Fruit fly (Drosophila melanogaster) Kc167 (cell line): ENCODE measurements around the gene CG2218.

Source experiments
- Myc ChIP-seq: fragments of >200 bp; optimal IDR thresholded peaks from 2 replicates; lab custom pipeline; 2017; ENCODE audit warnings: missing external identifiers
- Sin3A ChIP-seq: fragments of >200 bp; optimal IDR thresholded peaks from 2 replicates; lab custom pipeline; 2018; ENCODE audit warnings: missing external identifiers
- h ChIP-seq: fragments of >200 bp; optimal IDR thresholded peaks from 3 replicates; lab custom pipeline; 2018; ENCODE audit warnings: missing external identifiers
- insv ChIP-seq: fragments of >200 bp; optimal IDR thresholded peaks from 3 replicates; lab custom pipeline; 2018; ENCODE audit warnings: missing external identifiers
- psq ChIP-seq: fragments of >200 bp; optimal IDR thresholded peaks from 2 replicates; lab custom pipeline; 2017; ENCODE audit warnings: missing external identifiers
- ttk ChIP-seq: sonication (Bioruptor generic); optimal IDR thresholded peaks from 2 replicates; lab custom pipeline; 2017; ENCODE audit warnings: missing external identifiers

The CG2218 gene

DNA sequence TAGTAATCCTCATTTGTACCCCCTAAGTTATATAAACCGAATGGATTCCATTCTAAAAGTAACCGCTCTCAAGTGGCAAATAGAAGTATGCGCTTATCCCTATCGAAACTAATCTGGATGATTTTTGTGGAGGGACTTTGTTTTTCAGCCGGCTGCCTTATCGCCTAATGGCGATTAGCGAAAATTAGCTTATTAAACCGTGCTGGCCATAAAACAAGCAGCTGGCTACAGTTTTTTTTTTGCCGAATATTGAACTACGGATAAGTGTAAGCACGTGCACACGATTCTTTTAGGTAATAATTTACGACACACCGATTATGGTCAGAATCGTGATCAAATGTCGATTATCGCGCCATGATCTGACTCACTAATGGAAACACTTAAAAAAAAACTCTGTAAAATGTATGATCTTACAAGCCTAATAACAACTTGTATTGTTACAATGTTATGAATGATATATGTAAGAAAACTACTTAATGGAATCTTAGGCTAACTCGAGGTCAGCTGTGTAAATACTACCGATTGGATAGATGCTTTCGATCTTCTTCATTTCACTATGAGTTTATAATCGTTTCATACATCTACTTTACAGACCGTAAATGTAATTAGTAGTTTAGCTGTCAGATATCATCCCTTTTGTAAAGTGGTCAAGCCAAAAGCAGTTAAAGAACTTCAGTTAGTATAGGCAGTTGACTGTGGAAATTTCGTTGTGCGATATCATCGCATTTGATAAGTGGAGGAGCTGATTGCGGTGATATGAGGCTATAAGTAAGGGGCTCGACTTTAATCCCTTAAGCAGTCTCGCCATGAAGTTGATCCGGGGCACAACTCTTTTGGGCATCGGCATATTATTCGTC, 3.4 kb upstream of the CG2218 start, which contains the start of gene CG15534:
Gene CG15534 (plus strand): TSS at position 807 of the 857 bp plus-strand sequence.
- TF ChIP-seq psq (lab: Kevin White, UChicago), result no peak
- no peak for TF ChIP-seq ttk (lab: Kevin White, UChicago)
- no peak for TF ChIP-seq Myc (lab: Kevin White, UChicago)
- TF ChIP-seq Sin3A, result no peak
- TF ChIP-seq h (lab: Kevin White, UChicago), result no peak
- no peak for TF ChIP-seq insv (lab: Kevin White, UChicago)

DNA sequence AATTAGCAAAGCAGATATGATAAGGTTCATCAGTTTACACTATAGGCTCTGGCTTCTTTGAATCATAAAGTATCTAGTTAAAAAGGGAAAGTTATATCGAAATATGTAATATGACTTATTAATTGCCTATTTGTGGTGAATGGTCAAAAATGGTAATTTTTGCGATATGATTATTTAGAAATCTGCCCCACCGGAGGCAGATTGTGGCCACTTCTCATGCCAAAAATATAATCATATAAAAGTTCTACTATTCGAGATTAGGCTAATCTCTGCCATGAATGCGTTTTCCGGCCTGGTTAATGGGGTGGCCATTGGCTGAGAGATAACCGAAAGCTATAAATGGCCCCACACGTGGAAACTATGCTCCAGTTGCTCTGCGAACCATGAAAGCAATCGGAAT, 383 bp upstream of the CG2218 start, which contains the start of gene CG15533:
Gene CG15533 (plus strand): TSS at position 362 of the 400 bp plus-strand sequence.
- no peak for TF ChIP-seq insv (lab: Kevin White, UChicago)
- no peak for TF ChIP-seq psq (lab: Kevin White, UChicago)
- TF ChIP-seq ttk (lab: Kevin White, UChicago), result no peak
- no peak for TF ChIP-seq Myc (lab: Kevin White, UChicago)
- no peak for TF ChIP-seq h (lab: Kevin White, UChicago)
- TF ChIP-seq Sin3A, result no peak

DNA sequence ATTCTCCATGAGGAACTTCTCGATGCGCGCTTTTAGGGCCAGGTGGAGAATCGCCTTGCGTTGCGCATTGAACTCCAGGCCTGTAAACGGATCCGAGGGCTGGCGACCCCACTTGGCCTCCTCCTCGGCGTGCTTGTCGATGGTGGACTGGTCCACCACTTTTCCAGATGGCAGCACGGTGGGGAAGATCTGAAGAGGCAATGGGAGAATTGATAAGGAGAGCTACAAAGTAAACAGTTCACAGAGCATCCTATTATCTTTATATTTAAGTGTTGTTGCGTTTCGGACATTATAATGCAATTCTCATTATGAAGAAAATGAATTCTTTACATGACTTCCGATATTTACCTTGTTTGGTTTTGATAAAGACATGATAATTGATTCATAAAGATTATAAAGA, 1.4 kb downstream of the CG2218 start:
- no peak for TF ChIP-seq h (lab: Kevin White, UChicago)
- no peak for TF ChIP-seq Sin3A
- TF ChIP-seq Myc (lab: Kevin White, UChicago), result no peak
- no peak for TF ChIP-seq insv (lab: Kevin White, UChicago)
- TF ChIP-seq psq (lab: Kevin White, UChicago), result no peak
- TF ChIP-seq ttk (lab: Kevin White, UChicago), result no peak

DNA sequence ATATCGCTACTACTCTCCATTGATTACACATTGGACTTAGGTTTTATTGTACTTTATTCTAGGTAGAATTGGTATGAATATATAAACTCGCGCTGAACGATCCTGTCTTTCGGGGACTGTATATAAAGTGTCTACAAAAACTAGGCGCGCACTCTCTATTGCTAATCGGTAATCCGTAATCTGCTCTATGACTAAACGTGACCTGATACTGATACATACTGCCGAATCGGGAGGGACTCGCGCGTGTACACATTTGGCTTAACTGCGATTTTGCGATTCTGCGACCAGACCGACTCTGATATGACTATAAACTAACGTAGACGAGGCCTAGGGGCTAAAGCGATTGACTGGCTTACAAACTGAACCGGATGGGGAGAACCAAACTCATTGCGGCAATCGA, 2.5 kb downstream of the CG2218 start:
- no peak for TF ChIP-seq insv (lab: Kevin White, UChicago)
- TF ChIP-seq psq (lab: Kevin White, UChicago), result no peak
- no peak for TF ChIP-seq Myc (lab: Kevin White, UChicago)
- TF ChIP-seq Sin3A, result no peak
- no peak for TF ChIP-seq h (lab: Kevin White, UChicago)
- no peak for TF ChIP-seq ttk (lab: Kevin White, UChicago)

DNA sequence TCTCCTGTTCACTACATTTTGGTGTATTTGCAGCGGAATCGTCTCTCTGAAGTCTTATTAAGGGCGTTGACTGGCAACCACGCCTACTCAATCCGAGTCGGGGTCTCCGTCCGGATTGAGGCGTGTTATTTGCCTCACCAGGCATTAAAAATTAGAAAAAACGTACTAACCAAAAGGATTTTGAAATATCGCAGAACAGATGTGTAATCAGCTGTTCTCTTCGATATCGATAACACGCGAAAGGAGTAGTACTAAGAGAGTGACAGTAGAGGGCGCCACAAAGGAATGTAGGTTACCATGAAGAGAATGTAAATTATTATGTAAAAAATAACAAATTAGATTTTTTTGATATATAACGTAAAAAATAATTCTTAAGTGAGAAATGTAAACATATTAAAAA, 3.1 kb downstream of the CG2218 start, which contains the start of gene CG15536:
Gene CG15536 (minus strand): TSS at position 170 of the 400 bp plus-strand sequence.
- TF ChIP-seq Sin3A, result no peak

DNA sequence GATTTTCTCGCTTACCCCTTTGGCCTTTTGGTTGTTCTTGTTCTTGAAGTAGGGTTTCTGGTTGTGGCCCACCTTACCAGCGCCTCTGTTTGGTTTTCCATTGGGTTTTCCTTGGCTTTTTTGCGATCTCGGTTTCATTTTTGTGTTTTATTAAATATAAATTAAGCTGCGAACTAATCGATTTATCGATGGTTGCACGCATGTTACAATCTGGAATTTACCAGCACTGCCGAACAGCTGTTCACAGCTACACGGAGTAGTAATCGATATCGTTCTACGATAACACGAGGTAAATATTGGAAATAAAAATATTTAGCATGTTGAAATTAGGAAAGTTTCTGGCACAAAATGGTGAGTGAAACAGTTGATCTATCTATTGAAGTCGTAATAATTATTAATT, 4.4 kb downstream of the CG2218 start, which contains the start of the genes CG15535 and mRpS18C:
Gene CG15535 (minus strand): TSS at position 235 of the 400 bp plus-strand sequence.
Gene mRpS18C (plus strand): TSS at position 280 of the 400 bp plus-strand sequence.
- TF ChIP-seq ttk (lab: Kevin White, UChicago), result no peak
- TF ChIP-seq Sin3A, result no peak
- TF ChIP-seq h (lab: Kevin White, UChicago), result no peak
- no peak for TF ChIP-seq Myc (lab: Kevin White, UChicago)
- no peak for TF ChIP-seq psq (lab: Kevin White, UChicago)
- no peak for TF ChIP-seq insv (lab: Kevin White, UChicago)

DNA sequence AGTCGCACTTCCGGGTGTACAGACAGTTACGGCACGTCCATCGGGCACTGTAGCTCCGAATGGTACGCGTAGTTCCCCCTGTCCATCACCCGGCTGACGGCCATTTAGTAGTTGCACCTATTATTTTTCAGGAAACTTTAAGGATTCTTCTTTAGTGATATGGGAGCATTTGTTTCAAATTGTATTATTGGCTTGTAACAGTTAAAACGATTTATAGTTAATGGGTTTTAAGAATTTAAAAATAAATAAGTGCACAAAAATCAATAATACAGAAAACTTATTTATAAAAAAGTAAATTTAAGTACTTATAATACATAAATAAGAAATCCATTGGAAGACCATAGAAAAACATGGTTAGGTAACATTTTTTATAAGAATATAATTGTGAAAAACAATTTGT, 5.2 kb downstream of the CG2218 start, which contains the start of the genes CG2217 and CG42740:
Gene CG2217 (minus strand): TSS at position 101 of the 400 bp plus-strand sequence.
Gene CG42740 (minus strand): TSS at position 101 of the 400 bp plus-strand sequence.
- TF ChIP-seq Sin3A, result no peak
- TF ChIP-seq insv (lab: Kevin White, UChicago), result no peak
- no peak for TF ChIP-seq h (lab: Kevin White, UChicago)
- TF ChIP-seq Myc (lab: Kevin White, UChicago), result no peak
- no peak for TF ChIP-seq psq (lab: Kevin White, UChicago)

DNA sequence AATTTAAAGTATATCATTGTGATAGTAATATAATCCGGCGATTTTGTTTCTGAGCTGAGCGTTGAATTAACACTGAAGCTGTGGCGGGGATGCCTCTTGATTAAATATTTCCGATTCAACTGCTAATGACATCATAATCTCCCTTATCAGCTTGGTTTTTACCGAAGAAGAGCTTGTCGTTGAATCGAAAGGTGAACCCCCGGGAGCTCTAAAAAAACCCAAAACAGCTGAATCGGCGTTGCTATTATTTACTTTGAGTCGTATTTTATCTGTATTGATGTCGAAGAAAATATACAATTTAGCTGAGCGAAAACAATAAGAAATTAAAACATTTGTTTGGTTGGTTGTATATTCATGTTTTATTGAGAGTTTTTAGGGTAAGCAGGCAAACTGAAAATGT, 8.9 kb downstream of the CG2218 start:
- TF ChIP-seq Sin3A (no peak), h (lab: Kevin White, UChicago) (no peak), insv (lab: Kevin White, UChicago) (no peak), Myc (lab: Kevin White, UChicago) (no peak), ttk (lab: Kevin White, UChicago) (no peak), psq (lab: Kevin White, UChicago) (no peak)

DNA sequence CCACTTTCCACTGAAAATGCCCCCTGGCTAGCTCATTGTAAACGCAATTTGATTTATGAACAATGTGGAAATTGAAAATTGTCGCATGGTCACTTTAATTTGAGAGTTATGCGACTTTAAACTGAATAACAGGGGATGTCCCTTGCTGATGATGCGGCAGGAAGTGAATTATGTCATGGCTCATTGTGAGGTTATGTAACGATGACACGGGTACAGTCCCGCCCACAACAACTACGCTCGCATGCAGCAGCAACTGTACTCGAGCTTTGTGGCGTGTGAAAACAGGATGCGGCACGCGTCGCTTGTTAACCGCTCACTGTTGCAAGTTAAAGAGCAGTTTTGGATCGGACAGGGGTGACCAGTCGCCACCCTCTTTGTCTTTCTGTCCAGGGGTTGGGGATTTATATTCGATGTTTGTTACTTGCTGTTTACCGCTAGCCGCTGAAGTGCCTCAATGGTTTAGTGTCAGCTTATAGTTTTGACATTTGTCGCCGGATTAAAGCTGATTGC, 11.3 kb downstream of the CG2218 start:
- no peak for TF ChIP-seq ttk (lab: Kevin White, UChicago)
- TF ChIP-seq psq (lab: Kevin White, UChicago), result no peak
- TF ChIP-seq h (lab: Kevin White, UChicago), result no peak
- TF ChIP-seq Myc (lab: Kevin White, UChicago), result no peak
- TF ChIP-seq Sin3A, result no peak
- no peak for TF ChIP-seq insv (lab: Kevin White, UChicago)

DNA sequence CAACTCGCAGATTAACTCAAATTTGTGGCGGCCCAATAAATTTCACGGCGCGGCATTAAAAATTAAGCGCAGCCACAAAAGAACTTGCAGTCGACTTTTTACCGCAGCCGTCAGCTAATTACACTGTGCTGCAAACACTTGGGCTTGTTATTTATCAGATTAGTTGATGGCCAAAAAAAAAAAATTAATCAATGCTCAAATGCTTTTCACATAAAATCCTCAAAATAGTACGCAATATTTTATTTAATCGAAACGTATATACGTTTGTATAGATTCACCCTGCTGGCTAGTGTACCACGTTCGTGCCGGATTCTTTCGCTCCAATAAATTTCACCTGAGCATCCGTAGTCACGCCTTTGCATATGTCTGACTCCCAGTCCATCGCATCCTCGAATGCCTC, 14.3 kb downstream of the CG2218 start:
- TF ChIP-seq psq (lab: Kevin White, UChicago), result no peak
- no peak for TF ChIP-seq insv (lab: Kevin White, UChicago)
- no peak for TF ChIP-seq Myc (lab: Kevin White, UChicago)
- TF ChIP-seq ttk (lab: Kevin White, UChicago), result no peak
- no peak for TF ChIP-seq Sin3A
- TF ChIP-seq h (lab: Kevin White, UChicago), result no peak

DNA sequence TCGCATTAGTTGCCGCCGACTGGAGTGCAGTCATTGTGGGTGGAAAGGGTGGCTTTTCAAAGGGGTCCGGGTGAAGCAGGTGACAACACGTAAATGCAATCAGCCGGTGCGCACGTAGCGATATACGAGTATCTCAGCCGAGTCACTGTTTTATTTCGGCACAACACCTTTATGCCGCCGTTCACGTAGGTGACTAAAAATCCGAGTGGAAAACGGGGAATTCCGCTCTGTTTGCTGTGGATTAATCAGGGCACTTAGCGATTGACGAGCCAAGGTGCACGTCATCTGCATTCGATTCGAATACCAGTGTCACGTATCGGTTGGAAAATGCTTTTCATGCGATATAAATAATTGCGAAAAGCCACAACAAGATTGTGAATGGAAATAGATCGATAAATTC, 21.6 kb downstream of the CG2218 start:
- TF ChIP-seq Myc (lab: Kevin White, UChicago), result no peak
- TF ChIP-seq psq (lab: Kevin White, UChicago), result no peak
- TF ChIP-seq Sin3A, result no peak
- TF ChIP-seq h (lab: Kevin White, UChicago), result no peak
- TF ChIP-seq insv (lab: Kevin White, UChicago), result no peak
- no peak for TF ChIP-seq ttk (lab: Kevin White, UChicago)
